Worm (Caenorhabditis elegans): Measurements from ENCODE around the gene fbxa-213.

DNA sequence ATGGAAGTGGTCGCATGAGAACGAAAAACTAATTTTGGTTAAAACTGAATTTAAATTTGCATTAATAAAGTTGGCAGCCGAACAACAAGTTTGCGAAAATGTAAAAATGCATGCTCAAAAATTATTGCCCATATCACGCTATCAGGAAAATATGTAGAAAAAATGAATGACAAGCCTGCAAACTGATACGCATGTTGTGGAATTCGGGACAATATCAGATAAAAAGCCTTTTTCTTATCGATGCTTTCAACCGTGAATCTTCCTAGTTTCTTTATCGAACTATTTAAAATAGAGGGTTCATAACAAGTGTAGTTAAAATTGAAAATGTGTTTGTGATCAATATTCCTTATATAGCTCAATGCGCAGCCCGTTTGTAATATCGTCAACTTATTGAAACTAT, 22.6 kb downstream of the fbxa-213 start:
- TF ChIP-seq nhr-237 (tag; optimal IDR thresholded peaks at IDR 0.05) = no peak
- TF ChIP-seq R02D3.7 (tag; optimal IDR thresholded peaks at IDR 0.05) = no peak
- no peak for TF ChIP-seq lin-13 (GFP tag; optimal IDR thresholded peaks at IDR 0.05)
- TF ChIP-seq ZK546.5 (tag; optimal IDR thresholded peaks at IDR 0.05) = no peak
- TF ChIP-seq ceh-16 (tag; optimal IDR thresholded peaks at IDR 0.05) = no peak
- TF ChIP-seq F13H6.1 (tag; optimal IDR thresholded peaks at IDR 0.05) = no peak
- TF ChIP-seq peb-1 (tag; optimal IDR thresholded peaks at IDR 0.05) = no peak
